Worm (Caenorhabditis elegans): Measurements from ENCODE around the gene C45G9.4.

ce11 chrIII:5042112-5042511 is 20.4 kb upstream of the C45G9.4 start, which contains the start of gene nlp-43:
- TF ChIP-seq lin-39 (tag; optimal IDR thresholded peaks at IDR 0.05) (no peak), blmp-1 (tag; optimal IDR thresholded peaks at IDR 0.05; ENCODE audit: insufficient read depth) (no peak), aly-2 (tag; optimal IDR thresholded peaks at IDR 0.05) (no peak), snpc-4 (tag; optimal IDR thresholded peaks at IDR 0.05) (no peak), nhr-11 (tag; optimal IDR thresholded peaks at IDR 0.05) (no peak), F13H6.1 (tag; optimal IDR thresholded peaks at IDR 0.05) (no peak)
